Fruit fly (Drosophila melanogaster): ENCODE measurements around the gene CG9784.

The CG9784 gene

dm6 chrX:16643363-16643946, 44.4 kb upstream of the CG9784 start:
- TF ChIP-seq lola (GFP tag; optimal IDR thresholded peaks at IDR 0.05) (no peak), CG17385 (GFP tag; optimal IDR thresholded peaks at IDR 0.05) (no peak), crp (GFP tag; optimal IDR thresholded peaks at IDR 0.05) (no peak), cg (GFP tag; optimal IDR thresholded peaks at IDR 0.05) (peak; percentile 24), CG17328 (GFP tag; IDR thresholded peaks at IDR 0.05) (no peak), Gsc (GFP tag; IDR thresholded peaks at IDR 0.05) (no peak), slou (GFP tag; optimal IDR thresholded peaks at IDR 0.05) (no peak), Med (GFP tag) (peak; percentile 35), sens (GFP tag) (peak; percentile 78), CG12769 (tag; optimal IDR thresholded peaks at IDR 0.05) (peak; percentile 7), oc (tag; optimal IDR thresholded peaks at IDR 0.05) (peak; percentile 70), Pdp1 (GFP tag; optimal IDR thresholded peaks at IDR 0.05) (peak in 1 of 2 experiments; percentile 70), CG10543 (GFP tag; optimal IDR thresholded peaks at IDR 0.05) (peak; percentile 16), slbo (GFP tag; IDR thresholded peaks at IDR 0.05) (peak; percentile 6; the same call in 1 of the 2 replicates), sd (tag; optimal IDR thresholded peaks at IDR 0.05) (peak; percentile 50), stc (GFP tag; IDR thresholded peaks at IDR 0.05) (peak; percentile 26; the same call in 1 of the 2 replicates), ATbp (GFP tag; optimal IDR thresholded peaks at IDR 0.05) (peak; percentile 39), HLH3B (GFP tag; IDR thresholded peaks at IDR 0.05) (0 out of 2 replicates have a peak, but pooled peaks have one; percentile 16)

DNA sequence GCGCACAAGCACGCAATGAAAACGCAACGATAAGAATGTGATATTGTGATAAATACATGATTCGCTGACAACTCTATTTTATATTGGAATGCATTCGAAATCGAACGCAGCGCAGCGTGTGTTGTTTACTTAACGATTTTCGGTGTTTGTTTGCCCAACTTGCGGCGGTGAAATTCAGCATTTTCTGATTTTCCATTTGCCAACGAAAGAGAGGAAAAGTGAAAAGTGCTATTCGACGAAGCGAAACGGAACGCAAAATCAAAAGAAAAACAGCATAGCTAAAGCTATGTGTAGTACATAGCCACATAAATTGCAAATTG, 42.0 kb upstream of the CG9784 start:
- peak; percentile 59 for TF ChIP-seq kni (GFP tag; optimal IDR thresholded peaks at IDR 0.05)
- TF ChIP-seq klu (GFP tag; IDR thresholded peaks at IDR 0.05), result no peak
- TF ChIP-seq gsb-n (tag; optimal IDR thresholded peaks at IDR 0.05), result no peak
- no peak for TF ChIP-seq ERR (GFP tag; optimal IDR thresholded peaks at IDR 0.05)
- no peak for TF ChIP-seq Dip2 (GFP tag; IDR thresholded peaks at IDR 0.05)
- TF ChIP-seq Dp (GFP tag; optimal IDR thresholded peaks at IDR 0.05), result no peak
- TF ChIP-seq pzg (GFP tag; optimal IDR thresholded peaks at IDR 0.05), result no peak
- no peak for TF ChIP-seq bbx (GFP tag; IDR thresholded peaks at IDR 0.05; ENCODE audit: partially characterized antibody)
- TF ChIP-seq ATbp (GFP tag; optimal IDR thresholded peaks at IDR 0.05), result peak; percentile 27
- no peak for TF ChIP-seq B-H1 (GFP tag; IDR thresholded peaks at IDR 0.05)
- TF ChIP-seq al (GFP tag; IDR thresholded peaks at IDR 0.05), result no peak
- no peak for TF ChIP-seq CG6765 (GFP tag; optimal IDR thresholded peaks at IDR 0.05)
- TF ChIP-seq hb (GFP tag; IDR thresholded peaks at IDR 0.05; ENCODE audit: partially characterized antibody), result no peak
- no peak for TF ChIP-seq trem (tag; optimal IDR thresholded peaks at IDR 0.05)
- no peak for TF ChIP-seq CG8388 (GFP tag; optimal IDR thresholded peaks at IDR 0.05)
- peak; percentile 61 for TF ChIP-seq Jarid2 (GFP tag; optimal IDR thresholded peaks at IDR 0.05)
- TF ChIP-seq NK7.1 (GFP tag; optimal IDR thresholded peaks at IDR 0.05), result no peak
- TF ChIP-seq CG3838 (GFP tag; optimal IDR thresholded peaks at IDR 0.05), result no peak
- TF ChIP-seq H15 (GFP tag; IDR thresholded peaks at IDR 0.05), result no peak
- TF ChIP-seq ac (GFP tag; optimal IDR thresholded peaks at IDR 0.05), result peak; percentile 1
- TF ChIP-seq CG18011 (GFP tag; optimal IDR thresholded peaks at IDR 0.05), result no peak
- TF ChIP-seq fd3F (GFP tag; optimal IDR thresholded peaks at IDR 0.05), result no peak
- no peak for TF ChIP-seq CG10147 (GFP tag; optimal IDR thresholded peaks at IDR 0.05)
- no peak for TF ChIP-seq vnd (GFP tag; IDR thresholded peaks at IDR 0.05; ENCODE audit: partially characterized antibody)
- no peak for TF ChIP-seq tx (GFP tag; optimal IDR thresholded peaks at IDR 0.05)
- TF ChIP-seq D19B (GFP tag; optimal IDR thresholded peaks at IDR 0.05), result no peak
- no peak for TF ChIP-seq CG7963 (GFP tag; IDR thresholded peaks at IDR 0.05; ENCODE audit: partially characterized antibody)
- no peak for TF ChIP-seq CG12299 (tag; optimal IDR thresholded peaks at IDR 0.05)
- no peak for TF ChIP-seq CG18262 (tag; optimal IDR thresholded peaks at IDR 0.05)
- no peak for TF ChIP-seq zen (tag; optimal IDR thresholded peaks at IDR 0.05)
- no peak for TF ChIP-seq usp (GFP tag; optimal IDR thresholded peaks at IDR 0.05)
- no peak for TF ChIP-seq sob (GFP tag; IDR thresholded peaks at IDR 0.05)
- no peak for TF ChIP-seq CTCF (GFP tag; optimal IDR thresholded peaks at IDR 0.05)
